Fruit fly (Drosophila melanogaster): Measurements from ENCODE around the gene Fur1.

DNA sequence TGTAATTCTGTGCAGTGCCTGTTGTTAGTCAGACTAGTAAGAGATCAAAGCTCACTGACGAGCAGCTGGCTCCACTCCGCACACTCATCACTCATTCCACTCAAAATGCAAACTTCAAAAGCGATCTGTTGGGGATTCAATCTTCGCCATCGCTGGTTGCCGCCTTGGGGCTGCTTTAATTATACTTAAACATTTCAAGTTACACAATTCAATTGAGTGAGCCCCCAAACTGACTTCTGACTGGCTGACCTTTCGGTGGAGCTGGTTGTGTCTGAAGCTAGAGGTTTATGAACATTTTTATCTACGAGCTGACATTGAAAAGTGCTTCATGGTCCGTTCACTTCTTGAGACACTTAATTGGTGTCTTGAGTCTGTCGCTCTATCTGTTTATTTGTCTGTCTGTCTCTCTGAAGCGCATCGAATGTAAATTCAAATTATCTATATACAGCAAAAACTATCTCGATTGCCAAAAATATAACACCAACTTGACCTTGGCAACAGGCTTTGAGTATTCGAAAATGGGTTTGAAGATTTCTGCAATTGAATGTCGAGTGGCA is 35.5 kb downstream of the Fur1 start:
- TF ChIP-seq CG2199 (GFP tag; IDR thresholded peaks at IDR 0.05) (no peak), CG17361 (GFP tag; IDR thresholded peaks at IDR 0.05) (no peak), Hand (GFP tag; optimal IDR thresholded peaks at IDR 0.05) (no peak), ftz-f1 (GFP tag; optimal IDR thresholded peaks at IDR 0.05) (no peak), Blimp-1 (GFP tag; optimal IDR thresholded peaks at IDR 0.05) (no peak), MESR4 (GFP tag; optimal IDR thresholded peaks at IDR 0.05) (no peak), lab (GFP tag; optimal IDR thresholded peaks at IDR 0.05) (no peak), CG7928 (GFP tag; optimal IDR thresholded peaks at IDR 0.05) (no peak), Hmr (GFP tag; optimal IDR thresholded peaks at IDR 0.05) (no peak), Mrtf (GFP tag; IDR thresholded peaks at IDR 0.05) (no peak), luna (GFP tag; optimal IDR thresholded peaks at IDR 0.05) (no peak), Deaf1 (tag; optimal IDR thresholded peaks at IDR 0.05) (no peak), CG34422 (GFP tag; IDR thresholded peaks at IDR 0.05) (no peak), CG6254 (GFP tag; optimal IDR thresholded peaks at IDR 0.05) (no peak)
